Worm (Caenorhabditis elegans) whole organism, young adult: ENCODE data around the gene cest-26.

Source experiments
- F33H1.4 ChIP-seq: fragments of 200-800 bp; sonication (Bioruptor generic); IDR thresholded peaks from 2 replicates; pipeline ENCODE4 v1.3.6; 2022; ENCODE audit warnings: missing genetic modification reagents, missing genetic modification characterization, missing compliant biosample characterization
- F49E8.2 ChIP-seq: sonication (generic microtip); optimal IDR thresholded peaks from 3 replicates; lab custom pipeline; 2017; ENCODE audit warnings: missing genetic modification characterization, mild to moderate bottlenecking, missing compliant biosample characterization, antibody characterized with exemption, moderate library complexity; ENCODE audit not compliant: insufficient read depth
- T26A5.8 ChIP-seq: sonication (generic microtip); optimal IDR thresholded peaks from 2 replicates; lab custom pipeline; 2016; ENCODE audit warnings: missing genetic modification characterization, missing compliant biosample characterization
- ama-1 ChIP-seq, 3 experiments: fragments of 150-350 bp in 1 of 3; sonication (generic microtip) in 2 of 3; optimal IDR thresholded peaks; 2 replicates each; lab custom pipeline; 2014 to 2018; ENCODE audit warnings: missing biosample characterization in 2 of 3, missing genetic modification characterization in 2 of 3, missing genetic modification reagents in 2 of 3
- aptf-2 ChIP-seq: fragments of 200-800 bp; sonication (Bioruptor generic); conservative IDR thresholded peaks from 2 replicates; pipeline ENCODE4 v1.3.6; 2022; ENCODE audit warnings: missing genetic modification reagents, missing genetic modification characterization, missing compliant biosample characterization
- die-1 ChIP-seq: sonication (generic microtip); optimal IDR thresholded peaks from 2 replicates; lab custom pipeline; 2016; ENCODE audit warnings: missing genotype, mild to moderate bottlenecking, missing genetic modification characterization, missing compliant biosample characterization
- dpff-1 ChIP-seq: sonication (generic microtip); optimal IDR thresholded peaks from 2 replicates; lab custom pipeline; 2017; ENCODE audit warnings: mild to moderate bottlenecking, missing genetic modification characterization, missing compliant biosample characterization
- egrh-3 ChIP-seq: fragments of 200-800 bp; sonication (Bioruptor generic); IDR thresholded peaks from 2 replicates; pipeline ENCODE4 v1.3.6; 2022; ENCODE audit warnings: missing genetic modification reagents, missing genetic modification characterization, missing compliant biosample characterization
- madf-6 ChIP-seq: fragments of 200-800 bp; sonication (Bioruptor generic); IDR thresholded peaks from 2 replicates; pipeline ENCODE4 v1.3.6; 2022; ENCODE audit warnings: missing genetic modification reagents, missing genetic modification characterization, missing compliant biosample characterization
- mel-28 ChIP-seq: sonication (generic microtip); optimal IDR thresholded peaks from 2 replicates; lab custom pipeline; 2016; ENCODE audit warnings: borderline replicate concordance, mild to moderate bottlenecking, missing genetic modification characterization, missing compliant biosample characterization
- nfya-1 ChIP-seq: sonication (generic microtip); optimal IDR thresholded peaks from 2 replicates; lab custom pipeline; 2017; ENCODE audit warnings: antibody characterized with exemption, missing compliant biosample characterization, missing genetic modification characterization, borderline replicate concordance; ENCODE audit not compliant: insufficient read depth
- nhr-80 ChIP-seq: sonication (generic microtip); optimal IDR thresholded peaks from 2 replicates; lab custom pipeline; 2016; ENCODE audit warnings: missing genetic modification characterization, missing compliant biosample characterization
- unc-62 ChIP-seq: fragments of 150-350 bp; optimal IDR thresholded peaks from 2 replicates; lab custom pipeline; 2014; ENCODE audit warnings: missing biosample characterization, missing genetic modification reagents, missing genetic modification characterization

- no peak for TF ChIP-seq nhr-80 (tag; lab: Kevin White, UChicago)
- no peak for TF ChIP-seq madf-6 (GFP tag; lab: Robert Waterston, UW)
- TF ChIP-seq egrh-3 (GFP tag; lab: Robert Waterston, UW) = no peak
- TF ChIP-seq T26A5.8 (tag; lab: Kevin White, UChicago) = no peak
- TF ChIP-seq unc-62 (GFP tag; lab: Kevin White, UChicago) = no peak
- no peak for TF ChIP-seq mel-28 (tag; lab: Kevin White, UChicago)
- TF ChIP-seq dpff-1 (tag; lab: Kevin White, UChicago) = no peak
- no peak for TF ChIP-seq aptf-2
- TF ChIP-seq F49E8.2 (tag; lab: Kevin White, UChicago) = no peak
- TF ChIP-seq die-1 (tag; lab: Kevin White, UChicago) = no peak
- TF ChIP-seq ama-1 (optimal IDR thresholded peaks at IDR 0.05; lab: Kevin White, UChicago) = no peak
- no peak for TF ChIP-seq ama-1 (GFP tag; optimal IDR thresholded peaks at IDR 0.05; lab: Kevin White, UChicago)
- no peak for TF ChIP-seq F33H1.4 (GFP tag; lab: Robert Waterston, UW)
- no peak for TF ChIP-seq nfya-1 (tag; lab: Kevin White, UChicago)
These were observed 34.6 kb downstream of the cest-26 start, which contains the start of gene D1079.1 for ce11 chrX:4402854-4403253.
